Worm (Caenorhabditis elegans) whole organism, early embryonic: ENCODE results near the gene let-19.

Experiments
- B0310.2 ChIP-seq: sonication (generic microtip); optimal IDR thresholded peaks from 2 replicates; lab custom pipeline; 2016; ENCODE audit warnings: mild to moderate bottlenecking, missing genetic modification characterization, missing compliant biosample characterization
- F13C5.2 ChIP-seq: sonication (generic microtip); optimal IDR thresholded peaks from 2 replicates; lab custom pipeline; 2017; ENCODE audit warnings: mild to moderate bottlenecking, missing genetic modification characterization, inconsistent platforms, missing compliant biosample characterization
- aly-1 ChIP-seq: sonication (generic microtip); optimal IDR thresholded peaks from 2 replicates; lab custom pipeline; 2016; ENCODE audit warnings: missing genetic modification characterization, missing compliant biosample characterization
- ama-1 ChIP-seq: fragments of 150-350 bp; optimal IDR thresholded peaks from 2 replicates; lab custom pipeline; 2014
- ceh-13 ChIP-seq: fragments of 200-800 bp; sonication (Bioruptor generic); optimal IDR thresholded peaks from 2 replicates; lab custom pipeline; 2018; ENCODE audit warnings: mild to moderate bottlenecking, missing genetic modification characterization, missing compliant biosample characterization
- ceh-36 ChIP-seq: sonication (generic microtip); optimal IDR thresholded peaks from 2 replicates; lab custom pipeline; 2016; ENCODE audit warnings: missing genetic modification characterization, inconsistent platforms, missing compliant biosample characterization
- ets-7 ChIP-seq: sonication (generic microtip); optimal IDR thresholded peaks from 2 replicates; lab custom pipeline; 2016; ENCODE audit warnings: missing genotype, missing genetic modification characterization, missing compliant biosample characterization
- flt-1 ChIP-seq: fragments of 200-800 bp; sonication (Bioruptor generic); IDR thresholded peaks from 2 replicates; pipeline ENCODE4 v1.3.6; 2022; ENCODE audit warnings: missing genetic modification characterization, missing compliant biosample characterization
- hmbx-1 ChIP-seq: sonication (generic microtip); optimal IDR thresholded peaks from 2 replicates; lab custom pipeline; 2016; ENCODE audit warnings: mild to moderate bottlenecking, missing genetic modification characterization, missing compliant biosample characterization
- hmg-4 ChIP-seq: fragments of 200-800 bp; sonication (Bioruptor generic); optimal IDR thresholded peaks from 2 replicates; lab custom pipeline; 2018; ENCODE audit warnings: mild to moderate bottlenecking, missing genetic modification characterization, missing compliant biosample characterization
- hnd-1 ChIP-seq: sonication (generic microtip); optimal IDR thresholded peaks from 2 replicates; lab custom pipeline; 2016; ENCODE audit warnings: missing genetic modification characterization, missing compliant biosample characterization
- pes-1 ChIP-seq: fragments of 200-800 bp; sonication (Bioruptor generic); IDR thresholded peaks from 2 replicates; pipeline ENCODE4 v1.3.6; 2022; ENCODE audit warnings: missing genetic modification reagents, missing genetic modification characterization, missing compliant biosample characterization
- scrt-1 ChIP-seq: fragments of 200-800 bp; sonication (Bioruptor generic); IDR thresholded peaks from 2 replicates; pipeline ENCODE4 v1.3.6; 2022; ENCODE audit warnings: missing genetic modification characterization, missing compliant biosample characterization
- sea-1 ChIP-seq: fragments of 200-800 bp; sonication (Bioruptor generic); conservative IDR thresholded peaks from 2 replicates; pipeline ENCODE4 v1.3.6; 2022; ENCODE audit warnings: missing genetic modification characterization, missing compliant biosample characterization
- tbx-11 ChIP-seq: fragments of 200-800 bp; sonication (Bioruptor generic); IDR thresholded peaks from 2 replicates; pipeline ENCODE4 v1.3.6; 2022; ENCODE audit warnings: missing genetic modification characterization, missing compliant biosample characterization
- tbx-37 ChIP-seq: fragments of 200-800 bp; sonication (Bioruptor generic); conservative IDR thresholded peaks from 2 replicates; pipeline ENCODE4 v1.3.6; 2022; ENCODE audit warnings: missing genetic modification reagents, missing genetic modification characterization, missing compliant biosample characterization
- tra-4 ChIP-seq: sonication (generic microtip); optimal IDR thresholded peaks from 2 replicates; lab custom pipeline; 2017; ENCODE audit warnings: missing genetic modification characterization, missing compliant biosample characterization

let-19 gene

DNA sequence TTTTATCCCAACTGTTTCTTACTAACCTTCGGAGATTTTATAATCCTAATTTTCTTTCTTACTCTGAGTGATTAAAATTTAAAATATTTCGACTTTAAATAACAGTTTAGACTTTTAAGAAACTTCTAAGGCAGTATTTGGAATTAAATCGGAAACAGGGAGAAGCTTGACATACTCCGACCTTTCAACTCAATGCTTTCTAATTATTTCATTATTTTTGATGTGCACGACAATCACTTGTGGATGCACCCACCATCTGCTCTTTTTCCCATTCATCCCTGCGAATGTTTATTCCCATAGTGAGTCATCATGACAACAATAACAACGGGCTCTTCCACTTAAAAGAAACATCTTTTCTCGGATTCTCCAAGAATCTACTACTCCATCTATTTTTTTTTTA is 22.1 kb upstream of the let-19 start:
- TF ChIP-seq hmbx-1 (tag; lab: Kevin White, UChicago) (no peak), F13C5.2 (tag; lab: Kevin White, UChicago) (no peak), ets-7 (tag; lab: Kevin White, UChicago) (no peak), flt-1 (GFP tag; lab: Robert Waterston, UW) (no peak), aly-1 (no peak), ama-1 (lab: Kevin White, UChicago) (no peak), tbx-37 (no peak), hnd-1 (tag; lab: Kevin White, UChicago) (no peak), ceh-36 (tag; lab: Kevin White, UChicago) (no peak), B0310.2 (tag; lab: Kevin White, UChicago) (no peak), sea-1 (GFP tag; lab: Robert Waterston, UW) (no peak), pes-1 (GFP tag; lab: Robert Waterston, UW) (no peak), tbx-11 (no peak), tra-4 (no peak), hmg-4 (GFP tag; lab: Kevin White, UChicago) (no peak)

ce11 chrII:8749084-8749483 is 21.7 kb upstream of the let-19 start:
- TF ChIP-seq tbx-11 (no peak), aly-1 (no peak), tbx-37 (no peak), scrt-1 (GFP tag; lab: Robert Waterston, UW) (no peak), hmbx-1 (tag; lab: Kevin White, UChicago) (no peak), hmg-4 (GFP tag; lab: Kevin White, UChicago) (no peak), flt-1 (GFP tag; lab: Robert Waterston, UW) (no peak), pes-1 (GFP tag; lab: Robert Waterston, UW) (no peak), ets-7 (tag; lab: Kevin White, UChicago) (no peak), ceh-13 (GFP tag; lab: Kevin White, UChicago) (no peak)

ce11 chrII:8750056-8750455 is 20.7 kb upstream of the let-19 start:
- TF ChIP-seq tbx-37 (no peak), aly-1 (no peak), B0310.2 (tag; lab: Kevin White, UChicago) (no peak), flt-1 (GFP tag; lab: Robert Waterston, UW) (no peak), sea-1 (GFP tag; lab: Robert Waterston, UW) (no peak), F13C5.2 (tag; lab: Kevin White, UChicago) (no peak), ceh-36 (tag; lab: Kevin White, UChicago) (no peak), pes-1 (GFP tag; lab: Robert Waterston, UW) (no peak), tra-4 (no peak), ets-7 (tag; lab: Kevin White, UChicago) (no peak), ama-1 (lab: Kevin White, UChicago) (no peak), scrt-1 (GFP tag; lab: Robert Waterston, UW) (no peak), tbx-11 (no peak), hnd-1 (tag; lab: Kevin White, UChicago) (no peak), hmbx-1 (tag; lab: Kevin White, UChicago) (no peak), ceh-13 (GFP tag; lab: Kevin White, UChicago) (no peak), hmg-4 (GFP tag; lab: Kevin White, UChicago) (no peak)

ce11 chrII:8751042-8751441 is 19.7 kb upstream of the let-19 start:
- TF ChIP-seq scrt-1 (GFP tag; lab: Robert Waterston, UW): no peak
- TF ChIP-seq hnd-1 (tag; lab: Kevin White, UChicago): no peak
- no peak for TF ChIP-seq tra-4
- no peak for TF ChIP-seq hmg-4 (GFP tag; lab: Kevin White, UChicago)
- TF ChIP-seq F13C5.2 (tag; lab: Kevin White, UChicago): no peak
- no peak for TF ChIP-seq flt-1 (GFP tag; lab: Robert Waterston, UW)
- TF ChIP-seq pes-1 (GFP tag; lab: Robert Waterston, UW): no peak
- TF ChIP-seq tbx-37: no peak
- TF ChIP-seq ets-7 (tag; lab: Kevin White, UChicago): no peak
- TF ChIP-seq hmbx-1 (tag; lab: Kevin White, UChicago): no peak
- no peak for TF ChIP-seq ceh-13 (GFP tag; lab: Kevin White, UChicago)
- TF ChIP-seq aly-1: no peak
- TF ChIP-seq sea-1 (GFP tag; lab: Robert Waterston, UW): no peak
- no peak for TF ChIP-seq ceh-36 (tag; lab: Kevin White, UChicago)
- no peak for TF ChIP-seq ama-1 (lab: Kevin White, UChicago)
- TF ChIP-seq tbx-11: no peak
- no peak for TF ChIP-seq B0310.2 (tag; lab: Kevin White, UChicago)

DNA sequence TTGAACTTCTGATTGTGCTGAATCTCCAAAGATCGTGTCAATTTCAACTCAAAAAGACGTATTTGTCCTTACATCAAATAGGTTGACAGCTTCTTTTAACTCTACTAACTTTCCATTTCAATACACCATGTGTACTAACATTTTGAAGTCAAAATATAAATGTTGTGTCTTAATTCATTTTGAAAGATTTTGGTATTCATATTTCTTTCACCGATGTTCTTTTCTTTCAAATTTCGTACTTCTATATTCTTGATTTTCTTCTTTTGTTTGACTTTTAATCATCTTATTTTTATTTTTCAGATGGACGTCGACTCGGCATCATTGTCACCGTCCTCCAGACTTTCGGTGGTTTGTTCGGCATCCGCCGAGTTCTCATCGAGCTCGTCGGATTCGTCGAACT is 19.1 kb upstream of the let-19 start, which contains the start of gene atf-2:
Gene atf-2, plus strand, starts transcription at position 301 of the 400 bp plus-strand sequence.
- TF ChIP-seq aly-1 (no peak), hmbx-1 (tag; lab: Kevin White, UChicago) (no peak), ets-7 (tag; lab: Kevin White, UChicago) (no peak), hnd-1 (tag; lab: Kevin White, UChicago) (no peak), hmg-4 (GFP tag; lab: Kevin White, UChicago) (no peak), ceh-36 (tag; lab: Kevin White, UChicago) (no peak), ama-1 (lab: Kevin White, UChicago) (no peak), F13C5.2 (tag; lab: Kevin White, UChicago) (no peak), tra-4 (no peak), tbx-11 (no peak), tbx-37 (no peak), scrt-1 (GFP tag; lab: Robert Waterston, UW) (no peak)

- no peak for TF ChIP-seq sea-1 (GFP tag; lab: Robert Waterston, UW)
- no peak for TF ChIP-seq ama-1 (lab: Kevin White, UChicago)
- TF ChIP-seq hnd-1 (tag; lab: Kevin White, UChicago): no peak
- no peak for TF ChIP-seq F13C5.2 (tag; lab: Kevin White, UChicago)
- TF ChIP-seq pes-1 (GFP tag; lab: Robert Waterston, UW): no peak
- no peak for TF ChIP-seq ets-7 (tag; lab: Kevin White, UChicago)
- no peak for TF ChIP-seq tra-4
- TF ChIP-seq scrt-1 (GFP tag; lab: Robert Waterston, UW): no peak
- TF ChIP-seq tbx-37: no peak
- no peak for TF ChIP-seq ceh-36 (tag; lab: Kevin White, UChicago)
- no peak for TF ChIP-seq ceh-13 (GFP tag; lab: Kevin White, UChicago)
- no peak for TF ChIP-seq flt-1 (GFP tag; lab: Robert Waterston, UW)
- no peak for TF ChIP-seq tbx-11
- TF ChIP-seq B0310.2 (tag; lab: Kevin White, UChicago): no peak
- no peak for TF ChIP-seq hmg-4 (GFP tag; lab: Kevin White, UChicago)
These were observed 15.5 kb upstream of the let-19 start, which contains the start of gene K08F8.7 for ce11 chrII:8755270-8755669. Gene K08F8.7, minus strand, starts transcription at chrII:8755370.
